Fruit fly (Drosophila melanogaster): ENCODE data around the gene CG18749.

The CG18749 gene

DNA sequence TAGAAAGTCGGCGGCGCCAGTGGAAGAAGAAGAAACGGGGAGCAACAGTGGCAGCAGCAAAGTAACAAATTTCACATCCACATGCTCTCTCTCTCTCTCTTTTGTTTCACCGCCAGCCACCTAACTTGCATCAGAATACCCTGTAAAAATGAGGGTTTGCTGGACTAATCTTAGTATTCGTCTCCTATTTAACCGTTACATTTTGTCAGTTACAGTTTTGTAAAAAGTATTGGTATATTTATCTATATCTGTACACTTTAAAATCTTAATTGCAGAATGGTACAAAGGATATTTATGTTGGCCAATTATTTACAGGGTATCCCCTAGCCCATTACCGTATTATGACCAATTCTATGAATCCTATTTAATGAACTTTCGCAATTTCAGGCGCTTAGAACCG, 10.0 kb upstream of the CG18749 start:
- TF ChIP-seq CG13204 (GFP tag; optimal IDR thresholded peaks at IDR 0.05) (no peak), CG17806 (tag; optimal IDR thresholded peaks at IDR 0.05) (peak; percentile 38), CG32121 (GFP tag; IDR thresholded peaks at IDR 0.05) (peak; percentile 84), gl (tag; optimal IDR thresholded peaks at IDR 0.05) (no peak), Ets98B (GFP tag; IDR thresholded peaks at IDR 0.05) (peak; percentile 85), Snoo (tag; optimal IDR thresholded peaks at IDR 0.05) (no peak), CG12605 (GFP tag; IDR thresholded peaks at IDR 0.05) (peak; percentile 55; the same call in 1 of the 2 replicates), CG15710 (tag; optimal IDR thresholded peaks at IDR 0.05) (peak; percentile 24), CG8301 (tag; optimal IDR thresholded peaks at IDR 0.05) (peak; percentile 61), CG8159 (tag; optimal IDR thresholded peaks at IDR 0.05) (peak; percentile 26), fd96Ca (GFP tag; IDR thresholded peaks at IDR 0.05) (0 out of 3 replicates have a peak, but pooled peaks have one; percentile 16), Pif1A (GFP tag; optimal IDR thresholded peaks at IDR 0.05) (no peak), CG9948 (tag; optimal IDR thresholded peaks at IDR 0.05) (peak; percentile 54), rn (GFP tag; IDR thresholded peaks at IDR 0.05) (no peak), CG34367 (tag; optimal IDR thresholded peaks at IDR 0.05) (no peak), CG10348 (GFP tag; IDR thresholded peaks at IDR 0.05) (no peak), CG4496 (GFP tag; IDR thresholded peaks at IDR 0.05) (peak; percentile 54; the same call in 2 of the 3 replicates)

DNA sequence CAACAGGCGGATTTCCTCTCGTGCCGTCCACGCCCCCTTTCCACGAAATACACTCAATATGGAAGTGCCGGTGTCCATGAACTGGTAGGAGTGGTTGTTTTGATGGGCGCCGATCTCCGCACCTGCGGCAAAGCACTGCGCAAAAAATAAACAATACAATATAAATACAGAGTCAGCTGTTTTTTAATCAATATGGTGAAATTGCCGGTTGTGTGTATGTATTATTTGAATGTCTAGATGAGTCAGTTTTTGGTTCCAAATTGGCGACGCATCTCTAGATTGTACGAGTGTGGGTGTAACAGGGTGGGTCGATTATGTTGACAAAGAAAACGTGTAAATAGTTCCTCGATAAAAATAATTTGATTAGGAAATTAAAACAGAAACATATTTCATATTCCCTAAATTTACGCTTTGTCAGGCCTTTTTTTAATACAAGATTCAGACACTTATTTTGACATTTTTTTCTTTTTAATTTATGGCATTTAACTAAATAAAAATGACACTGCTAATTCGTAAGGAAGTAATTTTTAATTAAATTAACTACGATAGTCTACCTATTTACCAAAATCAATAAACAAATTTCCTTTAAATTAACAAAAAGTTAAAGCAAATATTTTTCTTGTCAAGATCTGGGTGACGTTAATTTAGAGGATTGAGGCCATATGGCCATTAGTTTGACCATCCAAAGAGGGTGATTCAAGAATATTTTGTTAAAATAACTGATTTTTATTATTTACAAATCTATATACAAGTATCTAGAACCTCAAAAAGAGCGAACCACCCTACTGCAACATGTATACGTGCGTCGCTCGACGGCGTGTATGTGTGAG, 4.2 kb upstream of the CG18749 start:
- peak; percentile 80 for TF ChIP-seq Ets98B (GFP tag; IDR thresholded peaks at IDR 0.05)
- peak; percentile 92 for TF ChIP-seq CG8159 (tag; optimal IDR thresholded peaks at IDR 0.05)
- peak; percentile 51 for TF ChIP-seq D1 (tag; optimal IDR thresholded peaks at IDR 0.05)
- TF ChIP-seq CG17806 (tag; optimal IDR thresholded peaks at IDR 0.05) = peak; percentile 82
- peak; percentile 89 for TF ChIP-seq Snoo (tag; optimal IDR thresholded peaks at IDR 0.05)
- TF ChIP-seq Pif1B (GFP tag; optimal IDR thresholded peaks at IDR 0.05) = peak; percentile 83
- no peak for TF ChIP-seq CG13204 (GFP tag; optimal IDR thresholded peaks at IDR 0.05)
- TF ChIP-seq CG15710 (tag; optimal IDR thresholded peaks at IDR 0.05) = peak; percentile 87
- peak; percentile 87 for TF ChIP-seq CG8301 (tag; optimal IDR thresholded peaks at IDR 0.05)
- peak; percentile 83 for TF ChIP-seq CG9948 (tag; optimal IDR thresholded peaks at IDR 0.05)
- TF ChIP-seq EcR (GFP tag; optimal IDR thresholded peaks at IDR 0.05) = peak; percentile 55
- peak; percentile 69 for TF ChIP-seq CG4496 (GFP tag; IDR thresholded peaks at IDR 0.05)
- TF ChIP-seq Pif1A (GFP tag; optimal IDR thresholded peaks at IDR 0.05) = peak; percentile 84
- TF ChIP-seq CG14655 (GFP tag; optimal IDR thresholded peaks at IDR 0.05) = peak; percentile 93
- TF ChIP-seq CG32121 (GFP tag; IDR thresholded peaks at IDR 0.05) = peak; percentile 76
- TF ChIP-seq gl (tag; optimal IDR thresholded peaks at IDR 0.05) = peak; percentile 54
- peak; percentile 70 for TF ChIP-seq fd96Ca (GFP tag; IDR thresholded peaks at IDR 0.05)
- TF ChIP-seq CG10348 (GFP tag; IDR thresholded peaks at IDR 0.05) = no peak
- TF ChIP-seq rn (GFP tag; IDR thresholded peaks at IDR 0.05) = peak; percentile 26
- TF ChIP-seq CG12605 (GFP tag; IDR thresholded peaks at IDR 0.05) = no peak
- peak; percentile 69 for TF ChIP-seq CG34367 (tag; optimal IDR thresholded peaks at IDR 0.05)

DNA sequence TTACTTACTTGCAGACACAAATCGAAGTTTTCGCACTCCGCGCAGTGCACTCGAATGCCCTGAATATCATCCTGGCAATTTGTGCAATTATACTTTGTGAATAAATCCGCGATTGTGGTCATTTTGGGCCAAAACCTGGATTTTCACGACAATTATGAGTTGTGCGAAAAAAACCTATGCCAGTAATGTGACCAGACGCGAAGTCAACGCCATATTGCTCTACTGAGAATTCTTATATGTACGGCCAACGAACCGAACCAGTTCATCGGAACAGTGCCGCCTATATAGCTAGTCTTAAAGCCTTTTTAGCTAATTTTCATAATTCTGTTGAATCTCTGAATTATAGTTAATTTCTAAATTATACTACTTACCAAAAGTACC, 3.6 kb upstream of the CG18749 start, which contains the start of gene Ada2b:
TSS of gene Ada2b (minus strand) at position 214 of the 381 bp plus-strand sequence.
- TF ChIP-seq CG34367 (tag; optimal IDR thresholded peaks at IDR 0.05) = no peak
- TF ChIP-seq EcR (GFP tag; optimal IDR thresholded peaks at IDR 0.05) = peak; percentile 35
- TF ChIP-seq D1 (tag; optimal IDR thresholded peaks at IDR 0.05) = peak; percentile 41

DNA sequence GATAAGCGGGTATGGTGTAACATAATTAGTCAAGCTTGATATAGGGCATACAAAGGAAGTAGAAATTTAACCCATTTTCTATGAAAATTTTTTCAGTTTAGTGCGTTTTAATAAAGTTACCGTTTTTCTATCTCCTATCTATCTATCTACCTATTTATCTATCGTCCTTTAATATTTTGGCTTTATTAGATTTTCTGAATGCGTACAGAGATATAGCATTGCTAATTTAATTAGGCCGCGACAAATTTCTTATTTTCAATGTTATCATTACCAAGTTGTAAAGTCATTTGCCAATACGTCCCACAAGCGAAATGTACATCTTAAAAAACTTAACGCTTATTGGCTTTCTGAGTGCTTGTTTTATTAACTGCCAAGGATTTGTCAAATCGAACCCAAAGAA, 4.3 kb downstream of the CG18749 start, which contains the start of gene CG15864:
TSS of gene CG15864 (plus strand) at position 301 of the 400 bp plus-strand sequence.
- no peak for TF ChIP-seq Snoo (tag; optimal IDR thresholded peaks at IDR 0.05)
- TF ChIP-seq D1 (tag; optimal IDR thresholded peaks at IDR 0.05) = no peak
- TF ChIP-seq CG12605 (GFP tag; IDR thresholded peaks at IDR 0.05) = no peak
- no peak for TF ChIP-seq CG17806 (tag; optimal IDR thresholded peaks at IDR 0.05)
- no peak for TF ChIP-seq Ets98B (GFP tag; IDR thresholded peaks at IDR 0.05)
- no peak for TF ChIP-seq CG15710 (tag; optimal IDR thresholded peaks at IDR 0.05)
- no peak for TF ChIP-seq Pif1B (GFP tag; optimal IDR thresholded peaks at IDR 0.05)
- TF ChIP-seq fd96Ca (GFP tag; IDR thresholded peaks at IDR 0.05) = no peak
- TF ChIP-seq CG13204 (GFP tag; optimal IDR thresholded peaks at IDR 0.05) = no peak
- no peak for TF ChIP-seq CG32121 (GFP tag; IDR thresholded peaks at IDR 0.05)
- TF ChIP-seq Pif1A (GFP tag; optimal IDR thresholded peaks at IDR 0.05) = no peak
- TF ChIP-seq gl (tag; optimal IDR thresholded peaks at IDR 0.05) = no peak
- no peak for TF ChIP-seq CG8159 (tag; optimal IDR thresholded peaks at IDR 0.05)
- no peak for TF ChIP-seq CG4496 (GFP tag; IDR thresholded peaks at IDR 0.05)
- TF ChIP-seq CG9948 (tag; optimal IDR thresholded peaks at IDR 0.05) = no peak
- no peak for TF ChIP-seq CG10348 (GFP tag; IDR thresholded peaks at IDR 0.05)
- no peak for TF ChIP-seq CG8301 (tag; optimal IDR thresholded peaks at IDR 0.05)
- TF ChIP-seq rn (GFP tag; IDR thresholded peaks at IDR 0.05) = no peak

DNA sequence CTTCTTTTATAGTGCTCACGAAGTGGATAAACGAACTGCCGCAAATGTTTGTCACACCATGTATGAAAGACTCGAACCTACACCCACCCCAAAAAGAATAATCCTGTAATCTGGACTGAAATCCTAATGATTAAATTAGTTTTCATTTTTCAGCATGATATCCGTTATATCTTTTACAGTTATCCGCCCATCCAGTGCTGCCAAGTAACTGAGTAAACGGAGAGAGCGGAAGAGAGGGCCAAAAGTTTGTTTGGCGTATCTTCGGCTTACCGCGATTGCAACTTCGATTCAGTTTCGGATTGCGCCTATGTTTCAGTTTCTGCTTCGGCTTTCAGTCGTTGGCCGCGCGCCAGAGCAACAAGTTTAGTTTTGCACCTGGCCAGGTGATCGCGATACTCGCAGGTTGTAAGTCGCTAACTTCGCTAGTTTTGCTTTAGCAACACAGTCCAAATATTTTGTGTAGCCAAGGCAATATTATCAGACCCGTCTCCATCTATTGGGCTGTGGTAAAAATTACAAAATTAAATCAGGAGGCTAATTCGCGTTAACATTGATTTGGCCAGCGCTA, 6.4 kb downstream of the CG18749 start, which contains the start of gene mtg:
TSS of gene mtg (plus strand) at position 332 of the 568 bp plus-strand sequence.
- TF ChIP-seq CG15710 (tag; optimal IDR thresholded peaks at IDR 0.05) (no peak), rn (GFP tag; IDR thresholded peaks at IDR 0.05) (0 out of 2 replicates have a peak, but pooled peaks have one; percentile 11), CG9948 (tag; optimal IDR thresholded peaks at IDR 0.05) (no peak), Pif1B (GFP tag; optimal IDR thresholded peaks at IDR 0.05) (no peak), Pif1A (GFP tag; optimal IDR thresholded peaks at IDR 0.05) (no peak), D1 (tag; optimal IDR thresholded peaks at IDR 0.05) (no peak), CG4496 (GFP tag; IDR thresholded peaks at IDR 0.05) (peak; percentile 17; the same call in 1 of the 3 replicates), CG34367 (tag; optimal IDR thresholded peaks at IDR 0.05) (no peak), fd96Ca (GFP tag; IDR thresholded peaks at IDR 0.05) (peak; percentile 25; the same call in 1 of the 3 replicates), CG14655 (GFP tag; optimal IDR thresholded peaks at IDR 0.05) (no peak), Ets98B (GFP tag; IDR thresholded peaks at IDR 0.05) (peak; percentile 31; the same call in 1 of the 2 replicates), CG10348 (GFP tag; IDR thresholded peaks at IDR 0.05) (no peak), CG8301 (tag; optimal IDR thresholded peaks at IDR 0.05) (no peak)

All from whole organism, pupa.